Worm (Caenorhabditis elegans) whole organism, early embryonic: ENCODE measurements around the gene R11G1.11.
A peak's percentile ranks its signal among the peaks of the same experiment; 100 is the strongest.

Experiments used
- B0310.2 ChIP-seq: sonication (generic microtip); optimal IDR thresholded peaks from 2 replicates; lab custom pipeline; 2016; ENCODE audit warnings: mild to moderate bottlenecking, missing genetic modification characterization, missing compliant biosample characterization
- F13C5.2 ChIP-seq: sonication (generic microtip); optimal IDR thresholded peaks from 2 replicates; lab custom pipeline; 2017; ENCODE audit warnings: mild to moderate bottlenecking, missing genetic modification characterization, inconsistent platforms, missing compliant biosample characterization
- aly-1 ChIP-seq: sonication (generic microtip); optimal IDR thresholded peaks from 2 replicates; lab custom pipeline; 2016; ENCODE audit warnings: missing genetic modification characterization, missing compliant biosample characterization
- ama-1 ChIP-seq: fragments of 150-350 bp; optimal IDR thresholded peaks from 2 replicates; lab custom pipeline; 2014
- ceh-13 ChIP-seq: fragments of 200-800 bp; sonication (Bioruptor generic); optimal IDR thresholded peaks from 2 replicates; lab custom pipeline; 2018; ENCODE audit warnings: mild to moderate bottlenecking, missing genetic modification characterization, missing compliant biosample characterization
- ceh-36 ChIP-seq: sonication (generic microtip); optimal IDR thresholded peaks from 2 replicates; lab custom pipeline; 2016; ENCODE audit warnings: missing genetic modification characterization, inconsistent platforms, missing compliant biosample characterization
- ets-7 ChIP-seq: sonication (generic microtip); optimal IDR thresholded peaks from 2 replicates; lab custom pipeline; 2016; ENCODE audit warnings: missing genotype, missing genetic modification characterization, missing compliant biosample characterization
- flt-1 ChIP-seq: fragments of 200-800 bp; sonication (Bioruptor generic); IDR thresholded peaks from 2 replicates; pipeline ENCODE4 v1.3.6; 2022; ENCODE audit warnings: missing genetic modification characterization, missing compliant biosample characterization
- hmbx-1 ChIP-seq: sonication (generic microtip); optimal IDR thresholded peaks from 2 replicates; lab custom pipeline; 2016; ENCODE audit warnings: mild to moderate bottlenecking, missing genetic modification characterization, missing compliant biosample characterization
- hmg-4 ChIP-seq: fragments of 200-800 bp; sonication (Bioruptor generic); optimal IDR thresholded peaks from 2 replicates; lab custom pipeline; 2018; ENCODE audit warnings: mild to moderate bottlenecking, missing genetic modification characterization, missing compliant biosample characterization
- hnd-1 ChIP-seq: sonication (generic microtip); optimal IDR thresholded peaks from 2 replicates; lab custom pipeline; 2016; ENCODE audit warnings: missing genetic modification characterization, missing compliant biosample characterization
- pes-1 ChIP-seq: fragments of 200-800 bp; sonication (Bioruptor generic); IDR thresholded peaks from 2 replicates; pipeline ENCODE4 v1.3.6; 2022; ENCODE audit warnings: missing genetic modification reagents, missing genetic modification characterization, missing compliant biosample characterization
- scrt-1 ChIP-seq: fragments of 200-800 bp; sonication (Bioruptor generic); IDR thresholded peaks from 2 replicates; pipeline ENCODE4 v1.3.6; 2022; ENCODE audit warnings: missing genetic modification characterization, missing compliant biosample characterization
- sea-1 ChIP-seq: fragments of 200-800 bp; sonication (Bioruptor generic); conservative IDR thresholded peaks from 2 replicates; pipeline ENCODE4 v1.3.6; 2022; ENCODE audit warnings: missing genetic modification characterization, missing compliant biosample characterization
- tbx-11 ChIP-seq: fragments of 200-800 bp; sonication (Bioruptor generic); IDR thresholded peaks from 2 replicates; pipeline ENCODE4 v1.3.6; 2022; ENCODE audit warnings: missing genetic modification characterization, missing compliant biosample characterization
- tbx-37 ChIP-seq: fragments of 200-800 bp; sonication (Bioruptor generic); conservative IDR thresholded peaks from 2 replicates; pipeline ENCODE4 v1.3.6; 2022; ENCODE audit warnings: missing genetic modification reagents, missing genetic modification characterization, missing compliant biosample characterization
- tra-4 ChIP-seq: sonication (generic microtip); optimal IDR thresholded peaks from 2 replicates; lab custom pipeline; 2017; ENCODE audit warnings: missing genetic modification characterization, missing compliant biosample characterization

R11G1.11 gene

DNA sequence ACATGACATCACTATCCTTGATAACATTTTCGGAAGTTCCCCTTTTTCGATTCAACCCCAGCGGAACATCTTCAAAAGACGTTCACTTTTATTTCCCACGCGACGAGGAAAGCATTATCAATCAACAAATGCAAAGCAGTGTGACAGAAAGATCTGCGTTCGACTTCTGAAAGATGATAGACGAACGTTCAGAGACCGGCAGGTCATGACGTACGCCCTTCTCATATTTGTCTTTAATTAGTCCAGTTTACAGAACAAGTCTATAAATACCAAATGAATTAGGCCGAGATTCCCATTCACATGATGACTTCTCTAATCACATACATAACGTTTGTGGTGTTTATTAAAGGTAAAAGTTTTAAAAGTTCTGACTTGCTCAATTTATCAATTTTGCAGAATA is at the start of gene R11G1.11:
Gene R11G1.11, plus strand, starts transcription at position 301 of the 400 bp plus-strand sequence.
- TF ChIP-seq flt-1 (GFP tag; lab: Robert Waterston, UW), result no peak
- TF ChIP-seq tbx-37 (GFP tag; lab: Robert Waterston, UW), result no peak
- TF ChIP-seq hmbx-1 (tag; lab: Kevin White, UChicago), result no peak
- TF ChIP-seq aly-1 (tag; lab: Kevin White, UChicago), result no peak
- no peak for TF ChIP-seq ceh-13 (GFP tag; lab: Kevin White, UChicago)
- TF ChIP-seq ets-7 (tag; lab: Kevin White, UChicago), result no peak

DNA sequence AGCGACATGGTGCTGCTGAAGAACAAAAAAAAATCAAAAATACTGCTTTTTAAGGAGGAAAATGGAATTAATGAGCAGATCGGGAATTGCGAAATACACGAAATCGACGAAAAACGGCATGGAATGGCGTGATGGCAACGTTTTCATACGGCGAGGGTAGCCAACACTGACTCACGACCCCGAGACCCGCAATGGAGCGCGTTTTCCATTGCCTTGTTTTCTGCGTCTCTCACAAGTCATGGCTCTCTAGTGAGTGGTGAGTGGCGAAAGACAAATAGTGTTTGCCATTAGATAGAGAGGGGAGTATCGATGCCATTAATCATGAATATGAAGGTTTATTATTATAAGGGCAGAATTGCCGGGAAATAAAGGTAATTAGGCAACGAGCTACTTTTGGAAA is 49.0 kb upstream of the R11G1.11 start, which contains the start of gene C18B2.4:
Gene C18B2.4, minus strand, starts transcription at position 15 of the 400 bp plus-strand sequence.
- TF ChIP-seq hmbx-1 (tag; lab: Kevin White, UChicago), result no peak
- TF ChIP-seq pes-1 (GFP tag; lab: Robert Waterston, UW), result no peak
- no peak for TF ChIP-seq aly-1 (tag; lab: Kevin White, UChicago)
- TF ChIP-seq tra-4 (tag; lab: Kevin White, UChicago), result no peak
- TF ChIP-seq scrt-1 (GFP tag; lab: Robert Waterston, UW), result no peak
- no peak for TF ChIP-seq sea-1 (GFP tag; lab: Robert Waterston, UW)
- TF ChIP-seq F13C5.2 (tag; lab: Kevin White, UChicago), result peak; percentile 7
- peak; percentile 39 for TF ChIP-seq hmg-4 (GFP tag; lab: Kevin White, UChicago)
- no peak for TF ChIP-seq ceh-13 (GFP tag; lab: Kevin White, UChicago)
- TF ChIP-seq tbx-37 (GFP tag; lab: Robert Waterston, UW), result 0 out of 2 replicates have a peak, but pooled peaks have one; percentile 14
- no peak for TF ChIP-seq hnd-1 (tag; lab: Kevin White, UChicago)

DNA sequence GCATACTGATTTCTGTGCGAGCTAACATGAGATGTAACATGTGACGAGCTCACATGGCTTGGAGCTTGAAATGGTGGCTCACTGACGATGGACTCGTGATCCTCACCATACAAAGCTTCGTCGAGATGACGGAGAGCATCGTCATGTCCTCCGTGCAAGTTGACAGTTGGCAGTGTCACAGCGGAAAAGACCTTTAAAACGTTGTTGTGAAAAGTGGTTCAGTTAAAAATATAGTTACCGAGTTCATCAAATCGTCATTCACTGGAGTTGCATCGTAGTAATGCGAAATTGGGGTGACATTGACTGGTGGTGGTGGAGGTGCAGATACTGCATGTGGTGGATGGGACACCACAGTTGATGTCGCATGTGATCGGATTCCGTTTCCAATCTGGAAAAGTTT is 44.3 kb upstream of the R11G1.11 start:
- no peak for TF ChIP-seq tbx-11 (GFP tag; lab: Robert Waterston, UW)
- TF ChIP-seq flt-1 (GFP tag; lab: Robert Waterston, UW), result no peak
- no peak for TF ChIP-seq ama-1 (lab: Kevin White, UChicago)
- no peak for TF ChIP-seq hnd-1 (tag; lab: Kevin White, UChicago)
- TF ChIP-seq B0310.2 (tag; lab: Kevin White, UChicago), result no peak

DNA sequence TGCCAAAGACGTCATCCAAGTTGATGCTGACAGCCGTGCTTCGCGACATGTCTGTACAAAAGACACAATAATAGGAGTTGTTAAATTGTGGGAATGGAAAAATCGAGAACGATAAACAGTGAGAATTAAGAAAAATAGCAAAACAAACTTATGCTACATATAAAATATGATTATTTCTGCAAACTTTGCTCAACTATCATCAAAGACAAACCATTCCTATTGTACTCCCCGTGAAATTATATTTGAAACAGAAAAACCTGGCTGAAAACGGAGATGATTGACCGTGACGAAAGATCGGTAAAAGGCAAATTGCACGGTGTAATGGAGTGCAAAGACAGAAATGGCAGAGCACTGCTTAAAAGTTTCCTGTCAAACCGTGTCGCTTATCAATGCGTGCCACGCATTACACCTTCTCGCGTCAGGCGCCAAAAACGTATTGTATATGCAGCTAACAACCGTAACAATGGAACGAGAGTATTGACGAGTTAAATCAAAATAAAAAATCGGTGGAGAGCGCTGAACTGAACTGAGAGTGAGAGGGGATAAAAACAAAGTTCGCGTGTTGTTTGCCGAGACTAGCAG is 43.6 kb upstream of the R11G1.11 start, which contains the start of gene C18B2.5:
Gene C18B2.5, minus strand, starts transcription at position 51 of the 582 bp plus-strand sequence.
- TF ChIP-seq aly-1 (tag; lab: Kevin White, UChicago), result no peak
- TF ChIP-seq hmg-4 (GFP tag; lab: Kevin White, UChicago), result no peak
- TF ChIP-seq tbx-11 (GFP tag; lab: Robert Waterston, UW), result no peak
- no peak for TF ChIP-seq tbx-37 (GFP tag; lab: Robert Waterston, UW)
- no peak for TF ChIP-seq scrt-1 (GFP tag; lab: Robert Waterston, UW)

DNA sequence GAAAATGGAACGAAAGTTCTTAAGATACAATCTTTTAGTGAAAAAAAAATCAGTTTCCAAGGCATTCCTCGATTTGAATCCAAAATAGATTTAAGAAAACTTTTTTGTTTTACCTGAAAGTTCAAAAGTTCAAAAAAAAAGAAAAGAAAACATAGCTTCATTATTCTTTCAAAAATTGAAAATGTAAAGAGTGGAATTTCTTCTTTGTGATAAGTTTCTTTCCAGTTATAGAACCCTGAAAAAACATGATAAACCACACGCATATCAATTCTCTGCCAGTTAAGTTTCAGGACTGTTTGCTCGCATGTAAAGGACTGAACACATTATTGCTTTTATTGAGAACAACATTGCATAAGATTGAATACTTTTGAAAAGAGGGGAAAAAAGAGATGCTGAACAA is 43.0 kb upstream of the R11G1.11 start:
- TF ChIP-seq tbx-37 (GFP tag; lab: Robert Waterston, UW), result no peak
- no peak for TF ChIP-seq ets-7 (tag; lab: Kevin White, UChicago)
- TF ChIP-seq ceh-13 (GFP tag; lab: Kevin White, UChicago), result no peak
- no peak for TF ChIP-seq hmg-4 (GFP tag; lab: Kevin White, UChicago)
- TF ChIP-seq ceh-36, result no peak
- no peak for TF ChIP-seq F13C5.2 (tag; lab: Kevin White, UChicago)
- no peak for TF ChIP-seq flt-1 (GFP tag; lab: Robert Waterston, UW)
- no peak for TF ChIP-seq aly-1 (tag; lab: Kevin White, UChicago)
- no peak for TF ChIP-seq tbx-11 (GFP tag; lab: Robert Waterston, UW)
- TF ChIP-seq tra-4 (tag; lab: Kevin White, UChicago), result no peak
- no peak for TF ChIP-seq hnd-1 (tag; lab: Kevin White, UChicago)
- no peak for TF ChIP-seq ama-1 (lab: Kevin White, UChicago)
- TF ChIP-seq B0310.2 (tag; lab: Kevin White, UChicago), result no peak

DNA sequence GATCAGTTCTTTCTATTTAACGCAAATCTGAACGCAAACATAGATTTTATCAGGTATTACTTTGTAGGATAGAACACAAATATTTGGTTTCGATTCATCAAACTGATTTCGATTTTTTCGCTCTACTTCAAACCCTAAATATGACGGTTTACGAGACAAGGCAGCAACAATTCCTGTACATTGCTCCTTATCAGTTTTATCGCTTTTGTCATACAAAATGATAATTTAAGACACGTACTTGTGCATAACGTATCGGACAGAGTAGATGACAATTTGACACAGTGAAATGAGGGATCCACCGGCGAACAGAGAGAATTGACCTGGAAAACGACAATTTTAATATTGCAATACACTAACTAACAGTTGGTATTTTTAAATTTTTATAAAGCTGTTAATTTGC is 41.1 kb upstream of the R11G1.11 start:
- TF ChIP-seq pes-1 (GFP tag; lab: Robert Waterston, UW), result no peak
- no peak for TF ChIP-seq flt-1 (GFP tag; lab: Robert Waterston, UW)
- TF ChIP-seq hnd-1 (tag; lab: Kevin White, UChicago), result no peak
- TF ChIP-seq ama-1 (lab: Kevin White, UChicago), result no peak
- no peak for TF ChIP-seq tra-4 (tag; lab: Kevin White, UChicago)
- no peak for TF ChIP-seq F13C5.2 (tag; lab: Kevin White, UChicago)
- no peak for TF ChIP-seq tbx-11 (GFP tag; lab: Robert Waterston, UW)
- no peak for TF ChIP-seq ets-7 (tag; lab: Kevin White, UChicago)
- no peak for TF ChIP-seq sea-1 (GFP tag; lab: Robert Waterston, UW)
- no peak for TF ChIP-seq ceh-13 (GFP tag; lab: Kevin White, UChicago)
- TF ChIP-seq B0310.2 (tag; lab: Kevin White, UChicago), result no peak
- no peak for TF ChIP-seq hmbx-1 (tag; lab: Kevin White, UChicago)
- no peak for TF ChIP-seq hmg-4 (GFP tag; lab: Kevin White, UChicago)
- no peak for TF ChIP-seq tbx-37 (GFP tag; lab: Robert Waterston, UW)
- TF ChIP-seq ceh-36, result no peak
- no peak for TF ChIP-seq scrt-1 (GFP tag; lab: Robert Waterston, UW)
- no peak for TF ChIP-seq aly-1 (tag; lab: Kevin White, UChicago)

DNA sequence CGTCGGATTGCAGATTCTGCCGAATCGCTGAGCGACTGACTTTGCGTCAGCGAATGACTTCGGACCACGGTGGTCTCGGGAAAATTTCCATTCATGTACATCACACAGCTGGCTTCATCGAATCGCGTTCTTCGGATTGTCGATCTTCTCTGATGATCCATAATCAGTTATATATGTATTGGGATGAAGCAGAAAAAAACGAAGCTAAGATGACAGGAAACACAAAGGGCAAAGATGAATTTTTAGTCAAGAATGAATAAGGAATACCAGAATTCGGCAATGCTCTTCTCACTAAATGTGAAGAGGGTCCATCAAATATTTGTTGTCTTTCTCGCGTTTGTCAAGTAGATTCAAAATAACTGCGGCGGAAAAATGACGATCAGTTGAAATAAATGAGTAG is 37.5 kb upstream of the R11G1.11 start, which contains the start of gene del-9:
Gene del-9, minus strand, starts transcription at position 101 of the 400 bp plus-strand sequence.
- no peak for TF ChIP-seq ama-1 (lab: Kevin White, UChicago)
- TF ChIP-seq ets-7 (tag; lab: Kevin White, UChicago), result no peak
- TF ChIP-seq sea-1 (GFP tag; lab: Robert Waterston, UW), result no peak
- TF ChIP-seq tbx-11 (GFP tag; lab: Robert Waterston, UW), result no peak
- TF ChIP-seq tbx-37 (GFP tag; lab: Robert Waterston, UW), result no peak
- TF ChIP-seq hmg-4 (GFP tag; lab: Kevin White, UChicago), result no peak
- no peak for TF ChIP-seq pes-1 (GFP tag; lab: Robert Waterston, UW)
- no peak for TF ChIP-seq flt-1 (GFP tag; lab: Robert Waterston, UW)
- TF ChIP-seq ceh-36, result no peak
- TF ChIP-seq B0310.2 (tag; lab: Kevin White, UChicago), result no peak
- no peak for TF ChIP-seq aly-1 (tag; lab: Kevin White, UChicago)
- no peak for TF ChIP-seq ceh-13 (GFP tag; lab: Kevin White, UChicago)
- no peak for TF ChIP-seq F13C5.2 (tag; lab: Kevin White, UChicago)
